Worm (Caenorhabditis elegans) whole organism, L4 larva: ENCODE data around the gene fbxa-51.

Experiments used
- F26F4.8 ChIP-seq: fragments of 200-800 bp; sonication (Bioruptor generic); conservative IDR thresholded peaks from 2 replicates; pipeline ENCODE4 v1.3.6; 2022; ENCODE audit warnings: missing genetic modification characterization, missing compliant biosample characterization
- aha-1 ChIP-seq: fragments of 150-350 bp; peaks from one replicate; lab custom pipeline; 2014; ENCODE audit warnings: missing biosample characterization, missing genetic modification characterization
- ceh-28 ChIP-seq: fragments of 150-350 bp; optimal IDR thresholded peaks from 2 replicates; lab custom pipeline; 2014; ENCODE audit warnings: missing biosample characterization, missing genetic modification reagents, missing genetic modification characterization
- ceh-44 ChIP-seq: fragments of 200-800 bp; sonication (Bioruptor generic); IDR thresholded peaks from 2 replicates; pipeline ENCODE4 v1.3.6; 2022; ENCODE audit warnings: missing genetic modification reagents, missing genetic modification characterization, missing compliant biosample characterization
- ceh-62 ChIP-seq: sonication (generic microtip); optimal IDR thresholded peaks from 2 replicates; lab custom pipeline; 2017; ENCODE audit warnings: missing biosample characterization, missing genetic modification characterization
- ceh-82 ChIP-seq: sonication (generic microtip); optimal IDR thresholded peaks from 2 replicates; lab custom pipeline; 2017; ENCODE audit warnings: missing biosample characterization, missing genetic modification characterization
- daf-12 ChIP-seq: fragments of 150-350 bp; optimal IDR thresholded peaks from 2 replicates; lab custom pipeline; 2014; ENCODE audit warnings: missing biosample characterization, missing genetic modification reagents, missing genetic modification characterization
- daf-16 ChIP-seq, 3 experiments: sonication (generic microtip); optimal IDR thresholded peaks; 2 replicates each; lab custom pipeline; 2016 to 2017; ENCODE audit warnings: missing genetic modification characterization in 3 of 3, missing genetic modification reagents in 3 of 3, mild to moderate bottlenecking in 2 of 3, missing compliant biosample characterization in 2 of 3, missing biosample characterization in 1 of 3, moderate library complexity in 1 of 3
- daf-19 ChIP-seq: fragments of 200-800 bp; sonication (Bioruptor generic); conservative IDR thresholded peaks from 2 replicates; pipeline ENCODE4 v1.3.6; 2022; ENCODE audit warnings: missing genetic modification characterization, missing compliant biosample characterization
- dmd-6 ChIP-seq: fragments of 200-800 bp; sonication (Bioruptor generic); IDR thresholded peaks from 2 replicates; pipeline ENCODE4 v1.3.6; 2022; ENCODE audit warnings: missing genetic modification reagents, missing genetic modification characterization, missing compliant biosample characterization
- dmd-9 ChIP-seq: fragments of 200-800 bp; sonication (Bioruptor generic); IDR thresholded peaks from 2 replicates; pipeline ENCODE4 v1.3.6; 2022; ENCODE audit warnings: missing genetic modification reagents, missing genetic modification characterization, missing compliant biosample characterization
- dpl-1 ChIP-seq: fragments of 150-350 bp; optimal IDR thresholded peaks from 2 replicates; lab custom pipeline; 2014; ENCODE audit warnings: missing biosample characterization, missing genetic modification reagents, missing genetic modification characterization
- duxl-1 ChIP-seq: sonication (generic microtip); optimal IDR thresholded peaks from 2 replicates; lab custom pipeline; 2016; ENCODE audit warnings: mild to moderate bottlenecking, missing genetic modification characterization, moderate library complexity, missing compliant biosample characterization; ENCODE audit not compliant: poor library complexity
- dve-1 ChIP-seq: sonication (generic microtip); optimal IDR thresholded peaks from 2 replicates; lab custom pipeline; 2017; ENCODE audit warnings: antibody characterized with exemption, mild to moderate bottlenecking, missing genetic modification characterization, missing compliant biosample characterization; ENCODE audit not compliant: insufficient read depth
- egl-27 ChIP-seq: sonication (generic microtip); optimal IDR thresholded peaks from 3 replicates; lab custom pipeline; 2017; ENCODE audit warnings: missing biosample characterization, missing genetic modification reagents, missing genetic modification characterization
- fkh-10 ChIP-seq: fragments of 150-350 bp; optimal IDR thresholded peaks from 2 replicates; lab custom pipeline; 2014; ENCODE audit warnings: missing biosample characterization, missing genetic modification reagents, missing genetic modification characterization
- hlh-11 ChIP-seq: fragments of 200-800 bp; sonication (Bioruptor generic); optimal IDR thresholded peaks from 2 replicates; lab custom pipeline; 2018; ENCODE audit warnings: mild to moderate bottlenecking, missing genetic modification characterization, missing compliant biosample characterization
- hlh-30 ChIP-seq: sonication (generic microtip); optimal IDR thresholded peaks from 2 replicates; lab custom pipeline; 2017; ENCODE audit warnings: antibody characterized with exemption, mild to moderate bottlenecking, missing genetic modification characterization, missing compliant biosample characterization; ENCODE audit not compliant: insufficient read depth
- hmg-1.1 ChIP-seq: fragments of 200-800 bp; sonication (Bioruptor generic); IDR thresholded peaks from 2 replicates; pipeline ENCODE4 v1.3.6; 2022; ENCODE audit warnings: missing genetic modification reagents, missing genetic modification characterization, missing compliant biosample characterization
- jun-1 ChIP-seq: fragments of 150-350 bp; optimal IDR thresholded peaks from 2 replicates; lab custom pipeline; 2014; ENCODE audit warnings: missing biosample characterization, missing genetic modification reagents, missing genetic modification characterization
- lin-13 ChIP-seq: fragments of 150-350 bp; optimal IDR thresholded peaks from 2 replicates; lab custom pipeline; 2014; ENCODE audit warnings: missing biosample characterization, missing genetic modification reagents, missing genetic modification characterization
- lin-29 ChIP-seq: fragments of 200-800 bp; sonication (Bioruptor generic); IDR thresholded peaks from 2 replicates; pipeline ENCODE4 v1.3.6; 2022; ENCODE audit warnings: missing genetic modification reagents, missing genetic modification characterization, missing compliant biosample characterization
- lin-38 ChIP-seq: fragments of 200-800 bp; sonication (Bioruptor generic); IDR thresholded peaks from 2 replicates; pipeline ENCODE4 v1.3.6; 2022; ENCODE audit warnings: missing genetic modification reagents, missing genetic modification characterization, missing compliant biosample characterization
- lin-39 ChIP-seq: fragments of 150-350 bp; optimal IDR thresholded peaks from 2 replicates; lab custom pipeline; 2014; ENCODE audit warnings: missing biosample characterization, missing genetic modification reagents, missing genetic modification characterization
- lir-3 ChIP-seq: sonication (generic microtip); optimal IDR thresholded peaks from 2 replicates; lab custom pipeline; 2016; ENCODE audit warnings: mild to moderate bottlenecking, missing genetic modification characterization, missing compliant biosample characterization
- lsy-2 ChIP-seq, 2 experiments: fragments of 150-350 bp in 1 of 2; sonication (generic microtip) in 1 of 2; optimal IDR thresholded peaks; 2 replicates each; lab custom pipeline; 2014 to 2017; ENCODE audit warnings: missing biosample characterization in 2 of 2, missing genetic modification characterization in 2 of 2
- madf-5 ChIP-seq, 2 experiments: fragments of 200-800 bp; sonication (Bioruptor generic); IDR thresholded peaks; 2 replicates each; pipeline ENCODE4 v1.3.6; 2022; ENCODE audit warnings: missing compliant biosample characterization in 2 of 2, missing genetic modification characterization in 2 of 2
- mes-2 ChIP-seq: sonication (generic microtip); optimal IDR thresholded peaks from 2 replicates; lab custom pipeline; 2016; ENCODE audit warnings: missing genotype, mild to moderate bottlenecking, missing genetic modification characterization, missing compliant biosample characterization; ENCODE audit not compliant: poor library complexity, severe bottlenecking
- nhr-11 ChIP-seq: fragments of 150-350 bp; optimal IDR thresholded peaks from 2 replicates; lab custom pipeline; 2014; ENCODE audit warnings: missing biosample characterization, missing genetic modification characterization
- nhr-25 ChIP-seq: sonication (generic microtip); optimal IDR thresholded peaks from 2 replicates; lab custom pipeline; 2017; ENCODE audit warnings: missing genetic modification characterization, mild to moderate bottlenecking, missing compliant biosample characterization, antibody characterized with exemption, moderate library complexity, borderline replicate concordance; ENCODE audit not compliant: insufficient read depth
- nhr-28 ChIP-seq: fragments of 150-350 bp; optimal IDR thresholded peaks from 2 replicates; lab custom pipeline; 2014; ENCODE audit warnings: missing biosample characterization, missing genetic modification characterization
- nhr-6 ChIP-seq: fragments of 150-350 bp; optimal IDR thresholded peaks from 2 replicates; lab custom pipeline; 2014; ENCODE audit warnings: missing biosample characterization, missing genetic modification characterization
- nhr-76 ChIP-seq: fragments of 150-350 bp; optimal IDR thresholded peaks from 2 replicates; lab custom pipeline; 2014; ENCODE audit warnings: missing biosample characterization, missing genetic modification characterization
- pqm-1 ChIP-seq: sonication (generic microtip); optimal IDR thresholded peaks from 2 replicates; lab custom pipeline; 2017; ENCODE audit warnings: missing biosample characterization, missing genetic modification characterization
- rbr-2 ChIP-seq: sonication (generic microtip); optimal IDR thresholded peaks from 2 replicates; lab custom pipeline; 2016; ENCODE audit warnings: missing genotype, missing genetic modification characterization, missing compliant biosample characterization
- saeg-2 ChIP-seq: fragments of 200-800 bp; sonication (Bioruptor generic); IDR thresholded peaks from 2 replicates; pipeline ENCODE4 v1.3.6; 2022; ENCODE audit warnings: missing genetic modification reagents, missing genetic modification characterization, missing compliant biosample characterization
- sdz-12 ChIP-seq: fragments of 200-800 bp; sonication (Bioruptor generic); optimal IDR thresholded peaks from 2 replicates; lab custom pipeline; 2018; ENCODE audit warnings: mild to moderate bottlenecking, missing genetic modification characterization, missing compliant biosample characterization
- set-16 ChIP-seq: fragments of 200-800 bp; sonication (Bioruptor generic); IDR thresholded peaks from 2 replicates; pipeline ENCODE4 v1.3.6; 2022; ENCODE audit warnings: missing genetic modification reagents, missing genetic modification characterization, missing compliant biosample characterization
- snpc-4 ChIP-seq: fragments of 150-350 bp; optimal IDR thresholded peaks from 2 replicates; lab custom pipeline; 2014; ENCODE audit warnings: missing biosample characterization, missing genetic modification characterization
- spr-3 ChIP-seq: fragments of 200-800 bp; sonication (Bioruptor generic); optimal IDR thresholded peaks from 2 replicates; lab custom pipeline; 2018; ENCODE audit warnings: mild to moderate bottlenecking, missing genetic modification characterization, missing compliant biosample characterization
- tag-97 ChIP-seq: fragments of 200-800 bp; sonication (Bioruptor generic); IDR thresholded peaks from 2 replicates; pipeline ENCODE4 v1.3.6; 2022; ENCODE audit warnings: missing genetic modification characterization, missing compliant biosample characterization
- tra-1 ChIP-seq: fragments of 200-800 bp; sonication (Bioruptor generic); IDR thresholded peaks from 2 replicates; pipeline ENCODE4 v1.3.6; 2022; ENCODE audit warnings: missing genetic modification reagents, missing genetic modification characterization, missing compliant biosample characterization
- unc-130 ChIP-seq: sonication (generic microtip); optimal IDR thresholded peaks from 2 replicates; lab custom pipeline; 2016; ENCODE audit warnings: missing genetic modification reagents, missing genetic modification characterization, missing compliant biosample characterization
- unc-62 ChIP-seq, 3 experiments: fragments of 150-350 bp in 1 of 3; sonication (generic microtip); optimal IDR thresholded peaks in 2 of 3; peaks in 1 of 3; 1 replicate in 1 of 3; 2 replicates in 2 of 3; lab custom pipeline; 2014 to 2017; ENCODE audit warnings: missing biosample characterization in 3 of 3, missing genetic modification characterization in 3 of 3, missing genetic modification reagents in 3 of 3, missing genotype in 1 of 3
- zag-1 ChIP-seq: fragments of 150-350 bp; optimal IDR thresholded peaks from 2 replicates; lab custom pipeline; 2014; ENCODE audit warnings: missing biosample characterization, missing genetic modification characterization
- zip-2 ChIP-seq: fragments of 150-350 bp; optimal IDR thresholded peaks from 2 replicates; lab custom pipeline; 2014; ENCODE audit warnings: missing biosample characterization, missing genetic modification characterization
- ztf-7 ChIP-seq: fragments of 150-350 bp; optimal IDR thresholded peaks from 2 replicates; lab custom pipeline; 2014; ENCODE audit warnings: missing biosample characterization, missing genetic modification characterization

The fbxa-51 gene

ce11 chrIII:978889-979288 lies 16.8 kb downstream of the fbxa-51 start (continued):
- no peak for TF ChIP-seq daf-19 (GFP tag; lab: Robert Waterston, UW)
- no peak for TF ChIP-seq snpc-4 (tag; lab: Kevin White, UChicago)
- no peak for TF ChIP-seq ceh-82 (tag; lab: Kevin White, UChicago)
- TF ChIP-seq tag-97 = no peak
- TF ChIP-seq spr-3 (GFP tag; lab: Kevin White, UChicago) = no peak
- TF ChIP-seq nhr-25 = no peak
- no peak for TF ChIP-seq lin-29 (GFP tag; lab: Robert Waterston, UW)
- no peak for TF ChIP-seq daf-12
- no peak for TF ChIP-seq lsy-2 (tag; optimal IDR thresholded peaks at IDR 0.05; lab: Kevin White, UChicago)
- TF ChIP-seq mes-2 (tag; lab: Kevin White, UChicago) = peak; percentile 31
- no peak for TF ChIP-seq zag-1 (tag; lab: Kevin White, UChicago)
- TF ChIP-seq fkh-10 (GFP tag; lab: Kevin White, UChicago) = no peak
- TF ChIP-seq madf-5 (GFP tag; IDR thresholded peaks at IDR 0.05; lab: Robert Waterston, UW) = no peak
- TF ChIP-seq F26F4.8 (GFP tag; lab: Robert Waterston, UW) = no peak
- peak; percentile 90 for TF ChIP-seq set-16 (GFP tag; lab: Robert Waterston, UW)
- TF ChIP-seq, all 104 proteins: peak for 5

- TF ChIP-seq unc-62 (GFP tag; optimal IDR thresholded peaks at IDR 0.05 in 1 of 2; lab: Kevin White, UChicago) = peak in 1 of 2 experiments; percentile 33
- no peak for TF ChIP-seq unc-62 (tag; optimal IDR thresholded peaks at IDR 0.05; lab: Kevin White, UChicago)
- peak; percentile 29; the same call in 1 of the 2 replicates for TF ChIP-seq dmd-6 (GFP tag; lab: Robert Waterston, UW)
- TF ChIP-seq jun-1 (tag; lab: Kevin White, UChicago) = no peak
- TF ChIP-seq daf-16 (GFP tag; optimal IDR thresholded peaks at IDR 0.05; lab: Kevin White, UChicago) = no peak
- peak; percentile 50 for TF ChIP-seq daf-16 (tag; optimal IDR thresholded peaks at IDR 0.05; lab: Kevin White, UChicago)
- TF ChIP-seq unc-130 (GFP tag; lab: Kevin White, UChicago) = no peak
- TF ChIP-seq saeg-2 (GFP tag; lab: Robert Waterston, UW) = no peak
- TF ChIP-seq nhr-28 = peak; percentile 28
- TF ChIP-seq hlh-30 (tag; lab: Kevin White, UChicago) = peak; percentile 43
- TF ChIP-seq rbr-2 (tag; lab: Kevin White, UChicago) = no peak
- TF ChIP-seq aha-1 (tag; lab: Kevin White, UChicago) = peak; percentile 96
- TF ChIP-seq hlh-11 (tag; lab: Kevin White, UChicago) = peak; percentile 34
- TF ChIP-seq lin-13 (GFP tag; lab: Kevin White, UChicago) = peak; percentile 18
- TF ChIP-seq egl-27 (tag; lab: Kevin White, UChicago) = no peak
- TF ChIP-seq ceh-28 (tag; lab: Kevin White, UChicago) = peak; percentile 59
- TF ChIP-seq dve-1 = peak; percentile 19
- peak; percentile 59 for TF ChIP-seq hmg-1.1 (GFP tag; lab: Robert Waterston, UW)
- TF ChIP-seq nhr-6 = peak; percentile 17
- no peak for TF ChIP-seq ztf-7
- TF ChIP-seq lin-39 (tag; lab: Kevin White, UChicago) = no peak
- TF ChIP-seq dpl-1 (GFP tag; lab: Kevin White, UChicago) = peak; percentile 15
- peak; percentile 28 for TF ChIP-seq mes-2 (tag; lab: Kevin White, UChicago)
- TF ChIP-seq duxl-1 (tag; lab: Kevin White, UChicago) = peak; percentile 55
Observed at ce11 chrIII:981960-982359, 19.9 kb downstream of the fbxa-51 start.

ce11 chrIII:982961-983360 lies 20.9 kb downstream of the fbxa-51 start, which contains the start of gene tbc-10:
Gene tbc-10, plus strand, starts transcription at chrIII:983261.
- TF ChIP-seq pqm-1 = no peak
- TF ChIP-seq tra-1 (GFP tag; lab: Robert Waterston, UW) = no peak
- no peak for TF ChIP-seq ceh-44 (GFP tag; lab: Robert Waterston, UW)
- no peak for TF ChIP-seq ceh-62
- no peak for TF ChIP-seq lin-38 (GFP tag; lab: Robert Waterston, UW)
- no peak for TF ChIP-seq zip-2 (tag; lab: Kevin White, UChicago)
- no peak for TF ChIP-seq set-16 (GFP tag; lab: Robert Waterston, UW)
- no peak for TF ChIP-seq ceh-28 (tag; lab: Kevin White, UChicago)
- TF ChIP-seq dpl-1 (GFP tag; lab: Kevin White, UChicago) = no peak
- TF ChIP-seq mes-2 (tag; lab: Kevin White, UChicago) = no peak
- TF ChIP-seq sdz-12 (GFP tag; lab: Kevin White, UChicago) = no peak
- no peak for TF ChIP-seq nhr-6
- no peak for TF ChIP-seq nhr-11 (tag; lab: Kevin White, UChicago)
- TF ChIP-seq lir-3 (tag; lab: Kevin White, UChicago) = no peak
- TF ChIP-seq nhr-76 = no peak
- TF ChIP-seq dmd-9 (GFP tag; lab: Robert Waterston, UW) = no peak
